In the genomic region with DNA sequence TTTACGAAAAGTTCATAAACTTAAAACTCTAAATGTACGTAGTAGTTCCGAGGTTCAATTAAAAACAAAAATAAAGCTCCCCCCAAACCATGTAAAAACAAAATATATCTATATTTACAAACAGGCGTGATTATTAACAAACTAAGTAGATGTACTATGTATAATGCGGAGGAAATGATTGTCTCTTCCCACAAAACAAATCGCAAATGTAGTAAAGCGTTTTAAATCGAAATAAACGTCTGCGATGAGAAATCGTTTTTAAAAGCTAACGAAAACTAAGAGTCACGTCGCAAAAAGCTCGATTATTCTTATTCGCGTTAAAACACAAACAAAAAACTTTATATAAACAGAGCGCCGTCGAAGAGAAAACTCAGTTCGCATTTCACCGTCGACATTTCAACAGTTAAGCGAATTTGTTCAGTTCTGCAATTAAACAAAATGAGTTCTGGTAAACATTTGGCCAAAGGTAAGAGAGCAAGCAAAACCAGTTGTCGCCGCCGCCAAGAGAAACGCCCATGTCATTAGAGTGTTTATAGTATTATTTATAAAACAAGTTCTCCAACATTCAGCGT, we compare ENCODE assay signal across 4 fruit fly cellular contexts.
TF ChIP-seq lines count a peak whose summit lies in the region.

Gene GstO3 (plus strand): TSS at position 370 of the 572 bp plus-strand sequence.

TF ChIP-seq in whole organism, adult, 20 proteins besides CTCF, POLR2A, EP300 and RAD21 (continued from another document):
- TF ChIP-seq tj (GFP tag; optimal IDR thresholded peaks at IDR 0.05; lab: Kevin White, UChicago) = peak; percentile 26
- peak; percentile 44 for TF ChIP-seq bab1 (GFP tag; optimal IDR thresholded peaks at IDR 0.05; lab: Kevin White, UChicago)
- TF ChIP-seq kay (GFP tag; lab: Kevin White, UChicago; ENCODE audit: borderline replicate concordance) = peak; percentile 99
TF ChIP-seq in whole organism, adult: peak in this region for 8.

TF ChIP-seq in whole organism, embryonic, 481 proteins besides CTCF, POLR2A, EP300 and RAD21 (continued from another document and continues in another):
- TF ChIP-seq cg (GFP tag; optimal IDR thresholded peaks at IDR 0.05; lab: Kevin White, UChicago) (no peak), maf-S (GFP tag; optimal IDR thresholded peaks at IDR 0.05; lab: Kevin White, UChicago) (no peak), NK7.1 (GFP tag; optimal IDR thresholded peaks at IDR 0.05; lab: Kevin White, UChicago) (no peak), CG3281 (GFP tag; optimal IDR thresholded peaks at IDR 0.05; lab: Kevin White, UChicago) (no peak), TFAM (GFP tag; optimal IDR thresholded peaks at IDR 0.05; lab: Kevin White, UChicago) (no peak), otp (GFP tag; IDR thresholded peaks at IDR 0.05; lab: Robert Waterston, UW) (no peak), chinmo (GFP tag; IDR thresholded peaks at IDR 0.05; lab: Robert Waterston, UW; ENCODE audit: partially characterized antibody) (peak; percentile 71; the same call in 1 of the 4 replicates), emc (GFP tag; optimal IDR thresholded peaks at IDR 0.05; lab: Kevin White, UChicago) (no peak), Fer1 (GFP tag; optimal IDR thresholded peaks at IDR 0.05; lab: Kevin White, UChicago) (peak; percentile 43), HmgZ (tag; optimal IDR thresholded peaks at IDR 0.05; lab: Kevin White, UChicago) (no peak), nom (GFP tag; optimal IDR thresholded peaks at IDR 0.05; lab: Kevin White, UChicago) (peak; percentile 81), Ptx1 (GFP tag; IDR thresholded peaks at IDR 0.05; lab: Robert Waterston, UW) (no peak), ase (GFP tag; IDR thresholded peaks at IDR 0.05; lab: Robert Waterston, UW) (no peak), CG10543 (GFP tag; optimal IDR thresholded peaks at IDR 0.05; lab: Kevin White, UChicago) (peak; percentile 15), Abd-B (GFP tag; optimal IDR thresholded peaks at IDR 0.05; lab: Kevin White, UChicago) (no peak), CG3163 (GFP tag; optimal IDR thresholded peaks at IDR 0.05; lab: Kevin White, UChicago) (peak; percentile 93), Lhr (GFP tag; optimal IDR thresholded peaks at IDR 0.05; lab: Kevin White, UChicago) (no peak), Hsf (GFP tag; optimal IDR thresholded peaks at IDR 0.05; lab: Kevin White, UChicago) (no peak), odd (GFP tag; optimal IDR thresholded peaks at IDR 0.05; lab: Kevin White, UChicago) (no peak), CG13287 (GFP tag; IDR thresholded peaks at IDR 0.05; lab: Robert Waterston, UW; ENCODE audit: partially characterized antibody) (peak; percentile 58), shn (GFP tag; optimal IDR thresholded peaks at IDR 0.05; lab: Kevin White, UChicago) (no peak), CG31224 (GFP tag; IDR thresholded peaks at IDR 0.05; lab: Robert Waterston, UW) (no peak), Aef1 (GFP tag; IDR thresholded peaks at IDR 0.05; lab: Robert Waterston, UW) (no peak), GATAe (GFP tag; conservative IDR thresholded peaks at IDR 0.05; lab: Robert Waterston, UW) (no peak), CG11723 (GFP tag; optimal IDR thresholded peaks at IDR 0.05; lab: Kevin White, UChicago) (no peak), CG15269 (tag; optimal IDR thresholded peaks at IDR 0.05; lab: Kevin White, UChicago) (no peak), mld (GFP tag; IDR thresholded peaks at IDR 0.05; lab: Robert Waterston, UW; ENCODE audit: partially characterized antibody) (no peak), Hr39 (optimal IDR thresholded peaks at IDR 0.05; lab: Kevin White, UChicago) (no peak), Ada2b (GFP tag; IDR thresholded peaks at IDR 0.05; lab: Robert Waterston, UW) (no peak), CG10959 (GFP tag; IDR thresholded peaks at IDR 0.05; lab: Robert Waterston, UW) (no peak), H15 (GFP tag; IDR thresholded peaks at IDR 0.05; lab: Robert Waterston, UW) (no peak), twi (tag; optimal IDR thresholded peaks at IDR 0.05; lab: Kevin White, UChicago) (no peak), toy (GFP tag; IDR thresholded peaks at IDR 0.05; lab: Robert Waterston, UW) (no peak), CG10267 (tag; optimal IDR thresholded peaks at IDR 0.05; lab: Kevin White, UChicago) (no peak), Ssrp (tag; optimal IDR thresholded peaks at IDR 0.05; lab: Kevin White, UChicago) (no peak), gce (GFP tag; IDR thresholded peaks at IDR 0.05; lab: Robert Waterston, UW) (no peak), Trl (optimal IDR thresholded peaks at IDR 0.05; lab: Kevin White, UChicago) (peak in 1 of 2 experiments; percentile 85), Trl (GFP tag; optimal IDR thresholded peaks at IDR 0.05; lab: Kevin White, UChicago) (no peak), CG15479 (GFP tag; optimal IDR thresholded peaks at IDR 0.05; lab: Kevin White, UChicago) (no peak), dmrt11E (tag; optimal IDR thresholded peaks at IDR 0.05; lab: Kevin White, UChicago) (no peak), ab (GFP tag; optimal IDR thresholded peaks at IDR 0.05; lab: Kevin White, UChicago) (no peak), CG30403 (GFP tag; optimal IDR thresholded peaks at IDR 0.05; lab: Kevin White, UChicago) (no peak)

TF ChIP-seq in whole organism, prepupa, 60 proteins besides CTCF, POLR2A, EP300 and RAD21 (continued from another document):
- TF ChIP-seq eg (GFP tag; IDR thresholded peaks at IDR 0.05; lab: Robert Waterston, UW) = peak; percentile 39; the same call in 1 of the 3 replicates
- TF ChIP-seq CG8119 (GFP tag; IDR thresholded peaks at IDR 0.05; lab: Robert Waterston, UW) = peak; percentile 73
- no peak for TF ChIP-seq fkh (GFP tag; optimal IDR thresholded peaks at IDR 0.05; lab: Kevin White, UChicago)
- TF ChIP-seq ss (GFP tag; optimal IDR thresholded peaks at IDR 0.05; lab: Kevin White, UChicago) = peak; percentile 51 to 54
- no peak for TF ChIP-seq CG31627 (GFP tag; optimal IDR thresholded peaks at IDR 0.05; lab: Kevin White, UChicago)
- no peak for TF ChIP-seq Smox (GFP tag; optimal IDR thresholded peaks at IDR 0.05; lab: Kevin White, UChicago)
- no peak for TF ChIP-seq dac (GFP tag; optimal IDR thresholded peaks at IDR 0.05; lab: Kevin White, UChicago)
- TF ChIP-seq CG15336 (GFP tag; IDR thresholded peaks at IDR 0.05; lab: Robert Waterston, UW) = peak; percentile 76
- peak; percentile 59 for TF ChIP-seq CG6854 (GFP tag; optimal IDR thresholded peaks at IDR 0.05; lab: Kevin White, UChicago)
- no peak for TF ChIP-seq Hr4 (GFP tag; optimal IDR thresholded peaks at IDR 0.05; lab: Kevin White, UChicago)
- no peak for TF ChIP-seq CG3032 (tag; optimal IDR thresholded peaks at IDR 0.05; lab: Kevin White, UChicago)
- TF ChIP-seq CG10631 (GFP tag; optimal IDR thresholded peaks at IDR 0.05; lab: Kevin White, UChicago) = no peak
- no peak for TF ChIP-seq CG10669 (GFP tag; optimal IDR thresholded peaks at IDR 0.05; lab: Kevin White, UChicago)
- TF ChIP-seq Eip78C (GFP tag; lab: Kevin White, UChicago) = peak; percentile 69
- TF ChIP-seq Ets96B (tag; optimal IDR thresholded peaks at IDR 0.05; lab: Kevin White, UChicago) = peak; percentile 3
- TF ChIP-seq Met (GFP tag; optimal IDR thresholded peaks at IDR 0.05; lab: Kevin White, UChicago) = no peak
- TF ChIP-seq CG16779 (tag; optimal IDR thresholded peaks at IDR 0.05; lab: Kevin White, UChicago) = peak; percentile 46
- TF ChIP-seq Sox15 (GFP tag; optimal IDR thresholded peaks at IDR 0.05; lab: Kevin White, UChicago) = no peak

TF ChIP-seq in whole organism, pupa, 21 proteins besides CTCF, POLR2A, EP300 and RAD21 (continued from another document):
- no peak for TF ChIP-seq EcR (GFP tag; optimal IDR thresholded peaks at IDR 0.05; lab: Kevin White, UChicago)
